Worm (Caenorhabditis elegans): Measurements from ENCODE around the gene cyp-13A6.

cyp-13A6 gene

ce11 chrII:9797664-9798063 is 5.0 kb downstream of the cyp-13A6 start, which contains the start of gene cyp-13A4:
TSS of gene cyp-13A4 (minus strand) at chrII:9797740.
- TF ChIP-seq unc-39 (tag; optimal IDR thresholded peaks at IDR 0.05), result no peak
- TF ChIP-seq tbx-8 (GFP tag; optimal IDR thresholded peaks at IDR 0.05), result no peak
- TF ChIP-seq unc-120 (tag; optimal IDR thresholded peaks at IDR 0.05; ENCODE audit: poor library complexity, severe bottlenecking), result no peak
- no peak for TF ChIP-seq lsy-2 (tag; optimal IDR thresholded peaks at IDR 0.05)
- TF ChIP-seq elt-1 (tag; optimal IDR thresholded peaks at IDR 0.05; ENCODE audit: borderline replicate concordance, insufficient read depth), result no peak
- TF ChIP-seq nhr-76 (tag; optimal IDR thresholded peaks at IDR 0.05), result no peak
- no peak for TF ChIP-seq elt-3 (tag; optimal IDR thresholded peaks at IDR 0.05)
- TF ChIP-seq bed-3 (GFP tag; optimal IDR thresholded peaks at IDR 0.05), result no peak
- no peak for TF ChIP-seq flh-1 (GFP tag; optimal IDR thresholded peaks at IDR 0.05)

ce11 chrII:9793197-9793596 is 9.4 kb downstream of the cyp-13A6 start, which contains the start of gene cyp-13A3:
TSS of gene cyp-13A3 (minus strand) at chrII:9793297.
- TF ChIP-seq M03D4.4 (tag; optimal IDR thresholded peaks at IDR 0.05) (no peak), mep-1 (tag; optimal IDR thresholded peaks at IDR 0.05) (no peak), blmp-1 (tag; optimal IDR thresholded peaks at IDR 0.05) (no peak), sptf-1 (tag; optimal IDR thresholded peaks at IDR 0.05) (no peak), sem-2 (GFP tag; optimal IDR thresholded peaks at IDR 0.05) (no peak), pha-4 (tag; optimal IDR thresholded peaks at IDR 0.05) (no peak), unc-62 (GFP tag; optimal IDR thresholded peaks at IDR 0.05) (no peak), lin-32 (GFP tag; optimal IDR thresholded peaks at IDR 0.05) (no peak), ceh-43 (GFP tag; optimal IDR thresholded peaks at IDR 0.05) (no peak), snpc-4 (tag; optimal IDR thresholded peaks at IDR 0.05) (no peak), drap-1 (GFP tag; optimal IDR thresholded peaks at IDR 0.05) (no peak), nhr-2 (tag; optimal IDR thresholded peaks at IDR 0.05) (no peak), ztf-11 (tag; optimal IDR thresholded peaks at IDR 0.05) (no peak), ceh-39 (tag; optimal IDR thresholded peaks at IDR 0.05) (no peak), unc-120 (tag; optimal IDR thresholded peaks at IDR 0.05; ENCODE audit: poor library complexity, severe bottlenecking) (no peak), unc-39 (tag; optimal IDR thresholded peaks at IDR 0.05) (no peak)

ce11 chrII:9791185-9791584 is 11.4 kb downstream of the cyp-13A6 start:
- no peak for TF ChIP-seq ztf-11 (tag; optimal IDR thresholded peaks at IDR 0.05)
- no peak for TF ChIP-seq lin-13 (tag; optimal IDR thresholded peaks at IDR 0.05)
- TF ChIP-seq nhr-2 (tag; optimal IDR thresholded peaks at IDR 0.05), result no peak
- no peak for TF ChIP-seq zip-8 (tag; optimal IDR thresholded peaks at IDR 0.05)
- TF ChIP-seq cnd-1 (tag; optimal IDR thresholded peaks at IDR 0.05), result no peak
- TF ChIP-seq M03D4.4 (tag; optimal IDR thresholded peaks at IDR 0.05), result no peak
- no peak for TF ChIP-seq nhr-28 (tag; optimal IDR thresholded peaks at IDR 0.05)
- no peak for TF ChIP-seq tbx-8 (GFP tag; optimal IDR thresholded peaks at IDR 0.05)
- no peak for TF ChIP-seq mep-1 (tag; optimal IDR thresholded peaks at IDR 0.05)
- no peak for TF ChIP-seq nhr-76 (tag; optimal IDR thresholded peaks at IDR 0.05)
- no peak for TF ChIP-seq ceh-43 (GFP tag; optimal IDR thresholded peaks at IDR 0.05)
- no peak for TF ChIP-seq ceh-83 (GFP tag; optimal IDR thresholded peaks at IDR 0.05)
- no peak for TF ChIP-seq nhr-12 (tag; optimal IDR thresholded peaks at IDR 0.05)
- no peak for TF ChIP-seq lsy-2 (tag; optimal IDR thresholded peaks at IDR 0.05)
- TF ChIP-seq mls-2 (tag; optimal IDR thresholded peaks at IDR 0.05), result no peak
- no peak for TF ChIP-seq lin-32 (GFP tag; optimal IDR thresholded peaks at IDR 0.05)
- TF ChIP-seq blmp-1 (tag; optimal IDR thresholded peaks at IDR 0.05), result no peak
- TF ChIP-seq sptf-1 (tag; optimal IDR thresholded peaks at IDR 0.05), result no peak
- TF ChIP-seq unc-120 (tag; optimal IDR thresholded peaks at IDR 0.05; ENCODE audit: poor library complexity, severe bottlenecking), result no peak

DNA sequence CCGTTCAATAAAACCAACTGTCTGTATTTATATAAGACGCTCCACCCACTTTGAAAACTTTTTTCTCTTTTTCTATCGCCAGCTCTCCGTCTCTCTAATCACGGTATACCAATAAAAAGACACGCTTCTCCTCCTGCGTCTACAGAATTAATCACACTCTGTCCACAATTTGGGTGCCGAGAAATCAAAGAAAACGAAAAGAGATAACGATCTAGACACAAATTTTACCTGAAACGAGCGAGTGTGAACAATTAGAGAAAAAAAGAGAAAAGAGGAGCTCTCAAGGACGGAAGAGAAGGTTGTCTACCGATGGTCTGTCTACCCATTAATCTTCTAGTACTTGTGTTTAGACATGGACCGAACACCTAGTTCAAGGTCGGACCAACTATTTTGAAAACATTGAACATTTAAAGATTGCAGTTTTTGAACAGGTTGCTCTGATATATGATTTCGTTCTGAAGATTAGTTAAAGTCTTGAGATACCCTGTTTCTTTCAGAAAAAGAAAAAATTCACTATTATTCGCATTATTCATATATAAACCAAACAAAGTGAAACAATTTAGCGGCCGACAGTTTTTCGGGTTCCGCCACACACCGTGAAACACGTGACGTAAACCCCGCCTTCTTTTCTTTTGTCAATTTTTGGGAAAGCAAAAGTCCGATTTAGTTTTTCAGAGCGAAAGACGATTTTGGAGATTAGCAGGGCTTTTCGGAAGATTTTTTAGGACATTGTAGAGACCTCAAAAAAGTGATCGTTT is 15.0 kb downstream of the cyp-13A6 start, which contains the start of gene cyp-13A2:
Gene cyp-13A2 (minus strand): TSS at position 235 of the 758 bp plus-strand sequence.
- TF ChIP-seq lin-32 (GFP tag; optimal IDR thresholded peaks at IDR 0.05), result no peak
- no peak for TF ChIP-seq tbx-8 (GFP tag; optimal IDR thresholded peaks at IDR 0.05)
- TF ChIP-seq elt-1 (tag; optimal IDR thresholded peaks at IDR 0.05; ENCODE audit: borderline replicate concordance, insufficient read depth), result peak; percentile 44
- TF ChIP-seq nhr-28 (tag; optimal IDR thresholded peaks at IDR 0.05), result no peak
- TF ChIP-seq mls-2 (tag; optimal IDR thresholded peaks at IDR 0.05), result no peak
- no peak for TF ChIP-seq ceh-39 (tag; optimal IDR thresholded peaks at IDR 0.05)
- no peak for TF ChIP-seq ces-1 (GFP tag; optimal IDR thresholded peaks at IDR 0.05)
- TF ChIP-seq unc-120 (tag; optimal IDR thresholded peaks at IDR 0.05; ENCODE audit: poor library complexity, severe bottlenecking), result peak; percentile 52
- TF ChIP-seq ztf-11 (tag; optimal IDR thresholded peaks at IDR 0.05), result no peak
- TF ChIP-seq blmp-1 (tag; optimal IDR thresholded peaks at IDR 0.05), result no peak
- TF ChIP-seq mep-1 (tag; optimal IDR thresholded peaks at IDR 0.05), result no peak
- peak; percentile 23 for TF ChIP-seq unc-62 (GFP tag; optimal IDR thresholded peaks at IDR 0.05)
- no peak for TF ChIP-seq pha-4 (tag; optimal IDR thresholded peaks at IDR 0.05)
